Fruit fly (Drosophila melanogaster) Kc167 (cell line): Measurements from ENCODE around the gene Ddr.

Experiments
- Myc ChIP-seq: fragments of >200 bp; optimal IDR thresholded peaks from 2 replicates; lab custom pipeline; 2017; ENCODE audit warnings: missing external identifiers
- Sin3A ChIP-seq: fragments of >200 bp; optimal IDR thresholded peaks from 2 replicates; lab custom pipeline; 2018; ENCODE audit warnings: missing external identifiers
- h ChIP-seq: fragments of >200 bp; optimal IDR thresholded peaks from 3 replicates; lab custom pipeline; 2018; ENCODE audit warnings: missing external identifiers
- psq ChIP-seq: fragments of >200 bp; optimal IDR thresholded peaks from 2 replicates; lab custom pipeline; 2017; ENCODE audit warnings: missing external identifiers

dm6 chr2L:6271384-6271783 is 18.5 kb downstream of the Ddr start:
- TF ChIP-seq psq (lab: Kevin White, UChicago): no peak
- TF ChIP-seq Myc (lab: Kevin White, UChicago): no peak
- TF ChIP-seq Sin3A (lab: Kevin White, UChicago): no peak
- no peak for TF ChIP-seq h (lab: Kevin White, UChicago)
